Fruit fly (Drosophila melanogaster): ENCODE measurements around the gene CG33110.

- no peak for TF ChIP-seq bab1 (GFP tag; optimal IDR thresholded peaks at IDR 0.05)
- no peak for TF ChIP-seq CG12768 (GFP tag; optimal IDR thresholded peaks at IDR 0.05)
- TF ChIP-seq Hr96 (GFP tag; optimal IDR thresholded peaks at IDR 0.05): no peak
- no peak for TF ChIP-seq CG14711 (tag; optimal IDR thresholded peaks at IDR 0.05)
- TF ChIP-seq CG7045 (GFP tag; optimal IDR thresholded peaks at IDR 0.05): no peak
- TF ChIP-seq pad (GFP tag; optimal IDR thresholded peaks at IDR 0.05): no peak
Measured at dm6 chr3R:22558398-22558797, 11.6 kb upstream of the CG33110 start.
